Fruit fly (Drosophila melanogaster) whole organism, embryonic: ENCODE results near the gene Ankrd49.

Source experiments
- Antp ChIP-seq: fragments of 200-800 bp; sonication (Bioruptor generic); optimal IDR thresholded peaks from 3 replicates; lab custom pipeline; 2016; ENCODE audit warnings: missing biosample characterization, missing genetic modification characterization
- B-H2 ChIP-seq: fragments of 200-800 bp; sonication (Bioruptor generic); optimal IDR thresholded peaks from 2 replicates; lab custom pipeline; 2018; ENCODE audit warnings: missing biosample characterization, mild to moderate bottlenecking, missing genetic modification characterization
- Bgb ChIP-seq: fragments of 200-800 bp; sonication (Bioruptor generic); IDR thresholded peaks from 2 replicates; pipeline ENCODE4 v1.3.6; 2022; ENCODE audit warnings: missing biosample characterization, missing genetic modification characterization; ENCODE audit not compliant: partially characterized antibody
- CG10543 ChIP-seq: fragments of 200-800 bp; sonication (Bioruptor generic); optimal IDR thresholded peaks from 3 replicates; lab custom pipeline; 2017; ENCODE audit warnings: missing biosample characterization, mild to moderate bottlenecking, missing genetic modification characterization, moderate library complexity
- CG11085 ChIP-seq: fragments of 200-800 bp; sonication (Bioruptor generic); IDR thresholded peaks from 2 replicates; pipeline ENCODE4 v1.3.6; 2022; ENCODE audit warnings: missing biosample characterization, missing genetic modification characterization
- CG13296 ChIP-seq: fragments of 200-800 bp; sonication (Bioruptor generic); optimal IDR thresholded peaks from 3 replicates; lab custom pipeline; 2018; ENCODE audit warnings: missing biosample characterization, mild to moderate bottlenecking, missing genetic modification characterization
- CG15073 ChIP-seq: fragments of 200-800 bp; sonication (Bioruptor generic); optimal IDR thresholded peaks from 2 replicates; lab custom pipeline; 2016; ENCODE audit warnings: missing biosample characterization, missing genetic modification characterization
- CG17385 ChIP-seq: fragments of 200-800 bp; sonication (Bioruptor generic); optimal IDR thresholded peaks from 3 replicates; lab custom pipeline; 2018; ENCODE audit warnings: missing biosample characterization, mild to moderate bottlenecking, missing genetic modification characterization
- CG17612 ChIP-seq: fragments of 200-800 bp; sonication (Bioruptor generic); IDR thresholded peaks from 2 replicates; pipeline ENCODE4 v1.3.6; 2022; ENCODE audit warnings: missing biosample characterization, missing genetic modification characterization
- CG1792 ChIP-seq: fragments of 200-800 bp; sonication (Bioruptor generic); optimal IDR thresholded peaks from 2 replicates; lab custom pipeline; 2016; ENCODE audit warnings: missing biosample characterization, missing genetic modification characterization
- CG2712 ChIP-seq: fragments of 200-800 bp; optimal IDR thresholded peaks from 3 replicates; lab custom pipeline; 2019; ENCODE audit warnings: missing biosample characterization, mild to moderate bottlenecking, missing genetic modification characterization, moderate library complexity
- CG32532 ChIP-seq: fragments of 200-800 bp; sonication (Bioruptor generic); IDR thresholded peaks from 2 replicates; pipeline ENCODE4 v1.3.6; 2022; ENCODE audit warnings: missing biosample characterization, missing genetic modification characterization
- CG4707 ChIP-seq: fragments of 200-800 bp; sonication (Bioruptor generic); optimal IDR thresholded peaks from 2 replicates; lab custom pipeline; 2018; ENCODE audit warnings: missing biosample characterization, mild to moderate bottlenecking, missing genetic modification characterization, moderate library complexity
- CG6654 ChIP-seq: fragments of 200-800 bp; sonication (Bioruptor generic); optimal IDR thresholded peaks from 2 replicates; lab custom pipeline; 2017; ENCODE audit warnings: missing biosample characterization, mild to moderate bottlenecking, missing genetic modification characterization
- CG7963 ChIP-seq: fragments of 200-800 bp; sonication (Bioruptor generic); IDR thresholded peaks from 3 replicates; pipeline ENCODE4 v1.3.6; 2022; ENCODE audit warnings: missing biosample characterization, missing genetic modification characterization; ENCODE audit not compliant: partially characterized antibody
- CG8765 ChIP-seq: fragments of 200-800 bp; sonication (Bioruptor generic); IDR thresholded peaks from 2 replicates; pipeline ENCODE4 v1.3.6; 2022; ENCODE audit warnings: missing biosample characterization, missing genetic modification characterization
- CG8924 ChIP-seq: fragments of 200-800 bp; optimal IDR thresholded peaks from 3 replicates; lab custom pipeline; 2019; ENCODE audit warnings: missing biosample characterization, mild to moderate bottlenecking, missing genetic modification characterization, moderate library complexity
- CG9932 ChIP-seq: fragments of 200-800 bp; sonication (Bioruptor generic); IDR thresholded peaks from 2 replicates; pipeline ENCODE4 v1.3.6; 2022; ENCODE audit warnings: missing biosample characterization, missing genetic modification characterization
- D ChIP-seq, 2 experiments: fragments of 200-800 bp in 1 of 2; fragments of >200 bp in 1 of 2; sonication (Bioruptor generic) in 1 of 2; optimal IDR thresholded peaks; 2 replicates in 1 of 2; 3 replicates in 1 of 2; lab custom pipeline; 2017; ENCODE audit warnings: mild to moderate bottlenecking in 1 of 2, missing biosample characterization in 1 of 2, missing genetic modification characterization in 1 of 2, missing genetic modification reagents in 1 of 2
- D19B ChIP-seq: fragments of 200-800 bp; sonication (Bioruptor generic); optimal IDR thresholded peaks from 2 replicates; lab custom pipeline; 2017; ENCODE audit warnings: missing biosample characterization, mild to moderate bottlenecking, missing genetic modification characterization
- Dad ChIP-seq: fragments of 200-800 bp; sonication (Bioruptor generic); optimal IDR thresholded peaks from 3 replicates; lab custom pipeline; 2016; ENCODE audit warnings: missing biosample characterization, missing genetic modification characterization
- Doc3 ChIP-seq: fragments of 200-800 bp; sonication (Bioruptor generic); IDR thresholded peaks from 3 replicates; pipeline ENCODE4 v1.3.6; 2022; ENCODE audit warnings: missing biosample characterization, missing genetic modification characterization; ENCODE audit not compliant: partially characterized antibody
- E2f2 ChIP-seq: fragments of 200-800 bp; sonication (Bioruptor generic); IDR thresholded peaks from 2 replicates; pipeline ENCODE4 v1.3.6; 2022; ENCODE audit warnings: missing biosample characterization, missing genetic modification characterization
- Ets97D ChIP-seq: fragments of 200-800 bp; sonication (Bioruptor generic); optimal IDR thresholded peaks from 3 replicates; lab custom pipeline; 2016; ENCODE audit warnings: missing biosample characterization, missing genetic modification characterization
- Gug ChIP-seq: fragments of 200-800 bp; sonication (Bioruptor generic); IDR thresholded peaks from 4 replicates; pipeline ENCODE4 v1.3.6; 2022; ENCODE audit warnings: missing biosample characterization, missing genetic modification characterization
- HLH54F ChIP-seq: fragments of 200-800 bp; sonication (Bioruptor generic); optimal IDR thresholded peaks from 3 replicates; lab custom pipeline; 2016; ENCODE audit warnings: missing biosample characterization, missing genetic modification characterization
- HLHmδ ChIP-seq: fragments of 200-800 bp; sonication (Bioruptor generic); optimal IDR thresholded peaks from 2 replicates; lab custom pipeline; 2018; ENCODE audit warnings: missing biosample characterization, mild to moderate bottlenecking, missing genetic modification characterization, moderate library complexity
- HmgZ ChIP-seq: fragments of 200-800 bp; sonication (Bioruptor generic); optimal IDR thresholded peaks from 2 replicates; lab custom pipeline; 2018; ENCODE audit warnings: missing biosample characterization, mild to moderate bottlenecking, missing genetic modification characterization
- Hr39 ChIP-seq: fragments of >200 bp; optimal IDR thresholded peaks from 2 replicates; lab custom pipeline; 2017
- NFAT ChIP-seq: fragments of 200-800 bp; sonication (Bioruptor generic); IDR thresholded peaks from 2 replicates; pipeline ENCODE4 v1.3.6; 2022; ENCODE audit warnings: missing biosample characterization, missing genetic modification characterization
- Sin3A ChIP-seq: fragments of >200 bp; optimal IDR thresholded peaks from 2 replicates; lab custom pipeline; 2018
- Sox102F ChIP-seq: fragments of 200-800 bp; sonication (Bioruptor generic); optimal IDR thresholded peaks from 2 replicates; lab custom pipeline; 2018; ENCODE audit warnings: missing biosample characterization, mild to moderate bottlenecking, missing genetic modification characterization, moderate library complexity
- Sry-δ ChIP-seq: fragments of 200-800 bp; sonication (Bioruptor generic); optimal IDR thresholded peaks from 2 replicates; lab custom pipeline; 2016; ENCODE audit warnings: missing biosample characterization, missing genetic modification characterization
- ac ChIP-seq: fragments of 200-800 bp; sonication (Bioruptor generic); optimal IDR thresholded peaks from 3 replicates; lab custom pipeline; 2017; ENCODE audit warnings: missing biosample characterization, mild to moderate bottlenecking, missing genetic modification characterization
- bab2 ChIP-seq: fragments of 200-800 bp; sonication (Bioruptor generic); optimal IDR thresholded peaks from 2 replicates; lab custom pipeline; 2016; ENCODE audit warnings: missing biosample characterization, missing genetic modification characterization
- bigmax ChIP-seq: fragments of 200-800 bp; sonication (Bioruptor generic); optimal IDR thresholded peaks from 2 replicates; lab custom pipeline; 2018; ENCODE audit warnings: missing biosample characterization, mild to moderate bottlenecking, missing genetic modification characterization
- da ChIP-seq: fragments of 200-800 bp; sonication (Bioruptor generic); optimal IDR thresholded peaks from 2 replicates; lab custom pipeline; 2016; ENCODE audit warnings: missing biosample characterization, missing genetic modification characterization
- gfzf ChIP-seq: fragments of 200-800 bp; sonication (Bioruptor generic); optimal IDR thresholded peaks from 2 replicates; lab custom pipeline; 2016; ENCODE audit warnings: missing biosample characterization, mild to moderate bottlenecking, missing genetic modification characterization, moderate library complexity
- jing ChIP-seq: fragments of 200-800 bp; sonication (Bioruptor generic); optimal IDR thresholded peaks from 2 replicates; lab custom pipeline; 2018; ENCODE audit warnings: missing biosample characterization, mild to moderate bottlenecking, missing genetic modification characterization
- lmd ChIP-seq: fragments of 200-800 bp; sonication (Bioruptor generic); IDR thresholded peaks from 2 replicates; pipeline ENCODE4 v1.3.6; 2022; ENCODE audit warnings: missing biosample characterization, missing genetic modification characterization
- nmo ChIP-seq: fragments of 200-800 bp; sonication (Bioruptor generic); optimal IDR thresholded peaks from 2 replicates; lab custom pipeline; 2018; ENCODE audit warnings: missing biosample characterization, mild to moderate bottlenecking, missing genetic modification characterization, moderate library complexity
- row ChIP-seq: fragments of 200-800 bp; sonication (Bioruptor generic); IDR thresholded peaks from 3 replicates; pipeline ENCODE4 v1.3.6; 2022; ENCODE audit warnings: missing biosample characterization, missing genetic modification characterization
- sens ChIP-seq: fragments of 200-800 bp; sonication (Bioruptor generic); peaks from one replicate; lab custom pipeline; 2016; ENCODE audit warnings: missing biosample characterization, missing genetic modification characterization
- slbo ChIP-seq: fragments of 200-800 bp; sonication (Bioruptor generic); IDR thresholded peaks from 2 replicates; pipeline ENCODE4 v1.3.6; 2022; ENCODE audit warnings: missing biosample characterization, missing genetic modification characterization
- sna ChIP-seq: fragments of 200-800 bp; sonication (Bioruptor generic); IDR thresholded peaks from 2 replicates; pipeline ENCODE4 v1.3.6; 2022; ENCODE audit warnings: missing biosample characterization, missing genetic modification characterization; ENCODE audit not compliant: partially characterized antibody
- stwl ChIP-seq: fragments of 200-800 bp; sonication (Bioruptor generic); optimal IDR thresholded peaks from 3 replicates; lab custom pipeline; 2018; ENCODE audit warnings: missing biosample characterization, mild to moderate bottlenecking, missing genetic modification characterization, moderate library complexity
- tin ChIP-seq: fragments of 200-800 bp; sonication (Bioruptor generic); optimal IDR thresholded peaks from 3 replicates; lab custom pipeline; 2016; ENCODE audit warnings: missing biosample characterization, missing genetic modification characterization
- ttk ChIP-seq: fragments of 200-800 bp; sonication (Bioruptor generic); IDR thresholded peaks from 2 replicates; pipeline ENCODE4 v2.1.2; 2022; ENCODE audit warnings: missing biosample characterization, missing genetic modification characterization
- unc-4 ChIP-seq: fragments of 200-800 bp; sonication (Bioruptor generic); IDR thresholded peaks from 2 replicates; pipeline ENCODE4 v1.3.6; 2022; ENCODE audit warnings: missing biosample characterization, missing genetic modification characterization; ENCODE audit not compliant: partially characterized antibody
- yki ChIP-seq: fragments of >200 bp; optimal IDR thresholded peaks from 3 replicates; lab custom pipeline; 2018
- zen ChIP-seq: fragments of 200-800 bp; sonication (Bioruptor generic); optimal IDR thresholded peaks from 3 replicates; lab custom pipeline; 2018; ENCODE audit warnings: missing biosample characterization, mild to moderate bottlenecking, missing genetic modification characterization, moderate library complexity

Ankrd49 gene

DNA sequence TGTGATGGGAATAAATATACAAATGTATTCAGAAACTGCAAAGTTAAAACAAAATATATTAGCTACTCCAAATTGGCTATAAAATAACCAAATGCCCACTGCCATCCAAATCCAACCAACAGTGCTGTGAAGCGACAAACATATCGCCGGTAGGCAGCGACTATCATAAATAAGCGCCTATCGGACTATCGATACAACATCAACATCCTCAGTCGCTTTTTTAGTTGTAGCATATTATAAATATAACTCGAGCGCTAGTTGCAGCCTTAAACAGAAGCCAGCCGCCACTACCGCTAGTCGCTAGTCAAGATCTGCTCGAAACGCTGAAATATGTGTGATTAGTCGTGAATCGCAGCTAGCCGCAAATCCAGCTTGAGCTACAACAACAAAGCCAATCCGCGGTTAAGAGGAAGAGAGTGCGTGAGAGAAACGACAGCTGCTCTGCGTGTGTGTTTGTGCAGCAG lies 32.1 kb upstream of the Ankrd49 start (continued):
- peak; percentile 41 for TF ChIP-seq nmo (GFP tag; lab: Kevin White, UChicago)
- no peak for TF ChIP-seq CG1792 (GFP tag; lab: Kevin White, UChicago)
- peak; percentile 72 for TF ChIP-seq NFAT (GFP tag; lab: Robert Waterston, UW)
- TF ChIP-seq yki = no peak
- peak; percentile 65 for TF ChIP-seq HmgZ (tag; lab: Kevin White, UChicago)
- TF ChIP-seq jing (GFP tag; lab: Kevin White, UChicago) = no peak
- peak; percentile 25 for TF ChIP-seq tin (GFP tag; lab: Kevin White, UChicago)
- TF ChIP-seq Sry-δ (GFP tag; lab: Kevin White, UChicago) = peak; percentile 76
- no peak for TF ChIP-seq CG17612 (GFP tag; lab: Robert Waterston, UW)
- TF ChIP-seq da (GFP tag; lab: Kevin White, UChicago) = no peak
- peak; percentile 84 for TF ChIP-seq Ets97D (GFP tag; lab: Kevin White, UChicago)
- TF ChIP-seq D (optimal IDR thresholded peaks at IDR 0.05; lab: Kevin White, UChicago) = no peak
- TF ChIP-seq D (GFP tag; optimal IDR thresholded peaks at IDR 0.05; lab: Kevin White, UChicago) = no peak
- peak; percentile 9 for TF ChIP-seq CG10543 (GFP tag; lab: Kevin White, UChicago)
- peak; percentile 77 for TF ChIP-seq Sin3A (lab: Kevin White, UChicago)
- no peak for TF ChIP-seq CG4707 (GFP tag; lab: Kevin White, UChicago)
- TF ChIP-seq CG13296 (GFP tag; lab: Kevin White, UChicago) = no peak
- TF ChIP-seq D19B (GFP tag; lab: Kevin White, UChicago) = no peak
- TF ChIP-seq Doc3 (GFP tag; lab: Robert Waterston, UW) = peak; percentile 74
- TF ChIP-seq Gug (GFP tag; lab: Robert Waterston, UW) = peak; percentile 42; the same call in 1 of the 4 replicates
- TF ChIP-seq CG17385 (GFP tag; lab: Kevin White, UChicago) = peak; percentile 81
- no peak for TF ChIP-seq ttk
- no peak for TF ChIP-seq Sox102F (GFP tag; lab: Kevin White, UChicago)
- peak; percentile 24 for TF ChIP-seq bab2 (GFP tag; lab: Kevin White, UChicago)
- TF ChIP-seq Antp = no peak
- peak; percentile 94 for TF ChIP-seq Bgb (GFP tag; lab: Robert Waterston, UW)
- peak; percentile 91 for TF ChIP-seq CG7963 (GFP tag; lab: Robert Waterston, UW)
- TF ChIP-seq CG8765 = peak; percentile 41; the same call in 1 of the 2 replicates
- peak; percentile 11 for TF ChIP-seq gfzf
- peak; percentile 78 for TF ChIP-seq unc-4 (GFP tag; lab: Robert Waterston, UW)
- TF ChIP-seq bigmax = peak; percentile 2
- peak; percentile 45 for TF ChIP-seq E2f2 (GFP tag; lab: Robert Waterston, UW)
- peak; percentile 84 for TF ChIP-seq CG9932 (GFP tag; lab: Robert Waterston, UW)
- peak; percentile 68 for TF ChIP-seq stwl (tag; lab: Kevin White, UChicago)
- peak; percentile 79 for TF ChIP-seq slbo
- TF ChIP-seq CG8924 = peak; percentile 25
- peak; percentile 65 for TF ChIP-seq sna
- TF ChIP-seq Dad (GFP tag; lab: Kevin White, UChicago) = peak; percentile 8
- peak; percentile 39 for TF ChIP-seq zen
- TF ChIP-seq HLHmδ (GFP tag; lab: Kevin White, UChicago) = no peak
- no peak for TF ChIP-seq Hr39
- peak; percentile 79 for TF ChIP-seq B-H2
- peak; percentile 61; the same call in 1 of the 2 replicates for TF ChIP-seq CG32532 (GFP tag; lab: Robert Waterston, UW)
- TF ChIP-seq CG6654 (GFP tag; lab: Kevin White, UChicago) = no peak
- peak; percentile 52; the same call in 1 of the 2 replicates for TF ChIP-seq CG11085
- peak; percentile 82 for TF ChIP-seq row (GFP tag; lab: Robert Waterston, UW)
- peak; percentile 22; the same call in 1 of the 2 replicates for TF ChIP-seq lmd
- no peak for TF ChIP-seq CG2712 (tag; lab: Kevin White, UChicago)
- TF ChIP-seq sens (GFP tag; lab: Kevin White, UChicago) = peak; percentile 82
- peak; percentile 23 for TF ChIP-seq HLH54F (GFP tag; lab: Kevin White, UChicago)
- TF ChIP-seq CG15073 (GFP tag; lab: Kevin White, UChicago) = no peak
- TF ChIP-seq ac (GFP tag; lab: Kevin White, UChicago) = peak; percentile 60
